Worm (Caenorhabditis elegans) whole organism, early embryonic: ENCODE data around the gene ptrg-1.

Experiments used
- B0310.2 ChIP-seq: sonication (generic microtip); optimal IDR thresholded peaks from 2 replicates; lab custom pipeline; 2016; ENCODE audit warnings: mild to moderate bottlenecking, missing genetic modification characterization, missing compliant biosample characterization
- F13C5.2 ChIP-seq: sonication (generic microtip); optimal IDR thresholded peaks from 2 replicates; lab custom pipeline; 2017; ENCODE audit warnings: mild to moderate bottlenecking, missing genetic modification characterization, inconsistent platforms, missing compliant biosample characterization
- aly-1 ChIP-seq: sonication (generic microtip); optimal IDR thresholded peaks from 2 replicates; lab custom pipeline; 2016; ENCODE audit warnings: missing genetic modification characterization, missing compliant biosample characterization
- ama-1 ChIP-seq: fragments of 150-350 bp; optimal IDR thresholded peaks from 2 replicates; lab custom pipeline; 2014
- ceh-13 ChIP-seq: fragments of 200-800 bp; sonication (Bioruptor generic); optimal IDR thresholded peaks from 2 replicates; lab custom pipeline; 2018; ENCODE audit warnings: mild to moderate bottlenecking, missing genetic modification characterization, missing compliant biosample characterization
- ceh-36 ChIP-seq: sonication (generic microtip); optimal IDR thresholded peaks from 2 replicates; lab custom pipeline; 2016; ENCODE audit warnings: missing genetic modification characterization, inconsistent platforms, missing compliant biosample characterization
- ets-7 ChIP-seq: sonication (generic microtip); optimal IDR thresholded peaks from 2 replicates; lab custom pipeline; 2016; ENCODE audit warnings: missing genotype, missing genetic modification characterization, missing compliant biosample characterization
- flt-1 ChIP-seq: fragments of 200-800 bp; sonication (Bioruptor generic); IDR thresholded peaks from 2 replicates; pipeline ENCODE4 v1.3.6; 2022; ENCODE audit warnings: missing genetic modification characterization, missing compliant biosample characterization
- hmbx-1 ChIP-seq: sonication (generic microtip); optimal IDR thresholded peaks from 2 replicates; lab custom pipeline; 2016; ENCODE audit warnings: mild to moderate bottlenecking, missing genetic modification characterization, missing compliant biosample characterization
- hmg-4 ChIP-seq: fragments of 200-800 bp; sonication (Bioruptor generic); optimal IDR thresholded peaks from 2 replicates; lab custom pipeline; 2018; ENCODE audit warnings: mild to moderate bottlenecking, missing genetic modification characterization, missing compliant biosample characterization
- hnd-1 ChIP-seq: sonication (generic microtip); optimal IDR thresholded peaks from 2 replicates; lab custom pipeline; 2016; ENCODE audit warnings: missing genetic modification characterization, missing compliant biosample characterization
- pes-1 ChIP-seq: fragments of 200-800 bp; sonication (Bioruptor generic); IDR thresholded peaks from 2 replicates; pipeline ENCODE4 v1.3.6; 2022; ENCODE audit warnings: missing genetic modification reagents, missing genetic modification characterization, missing compliant biosample characterization
- scrt-1 ChIP-seq: fragments of 200-800 bp; sonication (Bioruptor generic); IDR thresholded peaks from 2 replicates; pipeline ENCODE4 v1.3.6; 2022; ENCODE audit warnings: missing genetic modification characterization, missing compliant biosample characterization
- sea-1 ChIP-seq: fragments of 200-800 bp; sonication (Bioruptor generic); conservative IDR thresholded peaks from 2 replicates; pipeline ENCODE4 v1.3.6; 2022; ENCODE audit warnings: missing genetic modification characterization, missing compliant biosample characterization
- tbx-11 ChIP-seq: fragments of 200-800 bp; sonication (Bioruptor generic); IDR thresholded peaks from 2 replicates; pipeline ENCODE4 v1.3.6; 2022; ENCODE audit warnings: missing genetic modification characterization, missing compliant biosample characterization
- tbx-37 ChIP-seq: fragments of 200-800 bp; sonication (Bioruptor generic); conservative IDR thresholded peaks from 2 replicates; pipeline ENCODE4 v1.3.6; 2022; ENCODE audit warnings: missing genetic modification reagents, missing genetic modification characterization, missing compliant biosample characterization
- tra-4 ChIP-seq: sonication (generic microtip); optimal IDR thresholded peaks from 2 replicates; lab custom pipeline; 2017; ENCODE audit warnings: missing genetic modification characterization, missing compliant biosample characterization

The ptrg-1 gene

DNA sequence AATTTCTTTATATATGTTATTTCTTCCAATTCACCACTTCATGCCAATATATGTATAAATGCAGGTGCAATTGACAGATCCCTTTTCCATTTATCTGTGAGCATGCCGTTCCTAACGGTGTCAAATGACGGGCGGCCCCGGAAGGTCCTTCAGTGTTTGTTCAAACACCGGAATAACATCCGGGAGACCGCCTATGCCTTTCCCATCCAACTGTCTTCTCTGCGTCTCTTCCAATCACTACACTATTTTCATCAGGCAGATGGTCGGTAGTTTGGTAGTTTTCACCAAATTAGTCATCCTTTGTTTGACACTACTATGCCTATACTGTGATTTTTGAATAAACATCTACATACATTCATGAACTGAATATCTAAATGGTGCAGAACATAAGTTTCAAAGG, 3.7 kb downstream of the ptrg-1 start:
- TF ChIP-seq B0310.2 (no peak), hnd-1 (tag; lab: Kevin White, UChicago) (no peak), tra-4 (tag; lab: Kevin White, UChicago) (no peak), ets-7 (tag; lab: Kevin White, UChicago) (no peak), F13C5.2 (no peak), sea-1 (no peak), ama-1 (lab: Kevin White, UChicago) (no peak)

- TF ChIP-seq ama-1 (lab: Kevin White, UChicago) (no peak), ceh-13 (GFP tag; lab: Kevin White, UChicago) (no peak), aly-1 (tag; lab: Kevin White, UChicago) (no peak), hmg-4 (GFP tag; lab: Kevin White, UChicago) (no peak), scrt-1 (no peak), ets-7 (tag; lab: Kevin White, UChicago) (no peak), hmbx-1 (tag; lab: Kevin White, UChicago) (no peak), tbx-11 (GFP tag; lab: Robert Waterston, UW) (no peak), B0310.2 (no peak), ceh-36 (tag; lab: Kevin White, UChicago) (no peak), hnd-1 (tag; lab: Kevin White, UChicago) (no peak), sea-1 (no peak)
Measured at ce11 chrIV:10188505-10188904, 5.7 kb downstream of the ptrg-1 start.

DNA sequence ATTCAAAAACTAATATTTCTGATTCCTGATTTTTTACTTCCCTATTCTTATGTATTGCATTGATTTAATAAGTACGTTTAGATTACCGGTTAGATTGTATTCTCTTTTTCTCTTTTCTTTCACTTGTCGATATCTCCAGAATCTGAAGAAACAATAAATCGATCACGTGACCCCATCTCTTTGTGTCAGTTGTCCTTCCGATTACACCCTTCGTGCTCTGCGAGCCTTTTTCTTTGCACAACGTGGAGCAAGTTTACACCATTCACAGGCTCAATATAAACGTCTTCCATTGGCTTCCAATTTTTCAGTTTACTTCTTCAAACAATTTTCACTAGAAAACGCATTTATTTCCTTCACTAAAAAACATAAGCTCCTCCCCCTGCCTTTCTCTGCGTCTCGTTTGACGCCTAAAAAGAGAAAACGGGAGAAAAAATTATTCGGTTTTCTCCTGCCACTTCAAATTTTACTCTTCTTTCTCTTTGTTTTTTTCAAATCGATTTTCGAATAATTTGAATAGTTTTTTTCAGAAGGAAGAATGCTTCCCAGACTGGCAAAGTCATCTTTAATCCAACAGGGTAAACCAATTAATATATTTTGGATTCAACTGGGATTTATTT, 14.0 kb downstream of the ptrg-1 start, which contains the start of gene gta-1:
TSS of gene gta-1 (plus strand) at position 528 of the 617 bp plus-strand sequence.
- TF ChIP-seq pes-1 (GFP tag; lab: Robert Waterston, UW) = no peak
- TF ChIP-seq tbx-37 (GFP tag; lab: Robert Waterston, UW) = no peak
- TF ChIP-seq tbx-11 (GFP tag; lab: Robert Waterston, UW) = no peak
- TF ChIP-seq tra-4 (tag; lab: Kevin White, UChicago) = no peak

ce11 chrIV:10177779-10178178, 16.5 kb downstream of the ptrg-1 start, which contains the start of gene mspn-1:
Gene mspn-1 (plus strand): TSS chrIV:10177968.
- no peak for TF ChIP-seq scrt-1
- no peak for TF ChIP-seq hmbx-1 (tag; lab: Kevin White, UChicago)
- TF ChIP-seq ama-1 (lab: Kevin White, UChicago) = no peak
- TF ChIP-seq tbx-11 (GFP tag; lab: Robert Waterston, UW) = no peak
- no peak for TF ChIP-seq hnd-1 (tag; lab: Kevin White, UChicago)
- no peak for TF ChIP-seq pes-1 (GFP tag; lab: Robert Waterston, UW)
- no peak for TF ChIP-seq ceh-36 (tag; lab: Kevin White, UChicago)
- TF ChIP-seq tra-4 (tag; lab: Kevin White, UChicago) = no peak
- no peak for TF ChIP-seq ets-7 (tag; lab: Kevin White, UChicago)
- TF ChIP-seq ceh-13 (GFP tag; lab: Kevin White, UChicago) = no peak
- TF ChIP-seq aly-1 (tag; lab: Kevin White, UChicago) = no peak

- TF ChIP-seq aly-1 (tag; lab: Kevin White, UChicago) (no peak), B0310.2 (no peak), tbx-11 (GFP tag; lab: Robert Waterston, UW) (no peak), ceh-13 (GFP tag; lab: Kevin White, UChicago) (no peak), sea-1 (no peak), flt-1 (GFP tag; lab: Robert Waterston, UW) (no peak), F13C5.2 (no peak), pes-1 (GFP tag; lab: Robert Waterston, UW) (no peak)
Measured at ce11 chrIV:10176252-10176730, 18.0 kb downstream of the ptrg-1 start, which contains the start of gene rack-1. Gene rack-1 (plus strand): TSS chrIV:10176680.

DNA sequence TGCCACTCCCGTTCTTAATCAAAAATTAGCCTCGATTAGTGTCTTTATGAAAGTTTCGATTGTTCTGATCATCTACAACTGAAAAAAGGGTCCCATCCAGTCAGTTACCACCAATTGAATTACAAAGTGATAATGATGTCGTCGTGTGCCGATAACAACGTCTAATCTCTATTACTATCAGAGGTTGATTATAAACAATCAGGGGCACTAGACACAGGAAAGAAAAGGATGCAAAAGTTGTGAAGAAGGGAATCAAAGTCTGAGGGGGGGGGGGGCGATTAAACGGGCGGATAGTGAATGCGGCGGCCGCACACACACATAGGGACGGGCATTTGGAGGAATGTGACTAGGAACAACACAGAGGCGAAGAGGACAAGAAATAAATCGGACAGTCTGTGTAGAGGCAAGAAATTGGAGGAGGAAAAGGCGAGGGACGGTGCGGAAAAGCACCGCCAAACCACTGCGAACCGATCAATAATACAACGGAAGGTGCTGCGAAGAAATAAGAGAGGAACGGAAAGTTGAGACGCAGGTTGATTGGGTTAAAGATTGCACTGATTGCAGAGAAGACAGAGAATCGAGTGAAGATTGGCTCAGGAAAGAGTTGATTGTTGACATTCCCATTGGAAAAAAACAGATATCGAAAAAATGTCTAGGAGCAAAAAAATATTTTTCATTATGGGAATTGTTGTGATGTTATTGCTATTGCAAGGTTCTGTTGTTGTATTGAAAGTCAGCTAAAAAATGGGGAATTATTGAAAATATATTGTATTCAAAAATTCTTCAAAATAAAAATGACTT, 19.1 kb downstream of the ptrg-1 start:
- TF ChIP-seq B0310.2 (peak; percentile 45), hmg-4 (GFP tag; lab: Kevin White, UChicago) (peak; percentile 79), flt-1 (GFP tag; lab: Robert Waterston, UW) (no peak), ceh-36 (tag; lab: Kevin White, UChicago) (peak; percentile 28)

ce11 chrIV:10174328-10174727, 19.9 kb downstream of the ptrg-1 start, which contains the start of gene pxf-1:
Gene pxf-1 (minus strand): TSS chrIV:10174341.
- TF ChIP-seq flt-1 (GFP tag; lab: Robert Waterston, UW) (no peak), aly-1 (tag; lab: Kevin White, UChicago) (no peak), F13C5.2 (no peak), hmbx-1 (tag; lab: Kevin White, UChicago) (no peak), ets-7 (tag; lab: Kevin White, UChicago) (no peak), tbx-11 (GFP tag; lab: Robert Waterston, UW) (no peak), ceh-36 (tag; lab: Kevin White, UChicago) (no peak), scrt-1 (no peak), tra-4 (tag; lab: Kevin White, UChicago) (no peak), ceh-13 (GFP tag; lab: Kevin White, UChicago) (no peak)
